Worm (Caenorhabditis elegans): Measurements from ENCODE around the gene Y57A10C.8.

Y57A10C.8 gene

DNA sequence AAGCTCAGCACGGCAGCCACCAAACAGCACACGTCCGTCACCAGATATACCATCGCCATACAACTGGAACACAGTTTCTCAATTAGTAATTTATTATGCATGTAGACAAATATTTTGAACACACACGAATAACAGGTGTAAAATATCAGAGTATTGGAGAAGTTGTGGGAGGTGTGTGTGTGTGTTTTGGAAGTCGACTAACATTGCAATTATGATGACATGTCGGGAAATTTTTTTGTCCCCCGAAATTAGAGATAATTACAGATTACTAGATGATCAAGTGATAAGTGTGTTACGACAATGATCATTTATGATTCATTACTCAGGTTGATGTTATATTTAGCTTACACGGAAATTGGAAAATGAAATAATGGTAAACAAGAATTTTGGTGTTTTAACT, at the start of gene Y57A10C.8:
Gene Y57A10C.8, minus strand, starts transcription at position 101 of the 400 bp plus-strand sequence.
- TF ChIP-seq sdc-2 (tag; optimal IDR thresholded peaks at IDR 0.05) (no peak), Y22D7AL.16 (tag; optimal IDR thresholded peaks at IDR 0.05) (no peak), unc-55 (GFP tag; optimal IDR thresholded peaks at IDR 0.05) (no peak), sox-4 (tag; optimal IDR thresholded peaks at IDR 0.05) (no peak), ceh-6 (GFP tag; optimal IDR thresholded peaks at IDR 0.05) (no peak), fkh-6 (tag; optimal IDR thresholded peaks at IDR 0.05) (no peak), pat-9 (tag; optimal IDR thresholded peaks at IDR 0.05) (no peak), hlh-15 (tag; optimal IDR thresholded peaks at IDR 0.05) (no peak), pax-1 (tag; optimal IDR thresholded peaks at IDR 0.05) (no peak)

DNA sequence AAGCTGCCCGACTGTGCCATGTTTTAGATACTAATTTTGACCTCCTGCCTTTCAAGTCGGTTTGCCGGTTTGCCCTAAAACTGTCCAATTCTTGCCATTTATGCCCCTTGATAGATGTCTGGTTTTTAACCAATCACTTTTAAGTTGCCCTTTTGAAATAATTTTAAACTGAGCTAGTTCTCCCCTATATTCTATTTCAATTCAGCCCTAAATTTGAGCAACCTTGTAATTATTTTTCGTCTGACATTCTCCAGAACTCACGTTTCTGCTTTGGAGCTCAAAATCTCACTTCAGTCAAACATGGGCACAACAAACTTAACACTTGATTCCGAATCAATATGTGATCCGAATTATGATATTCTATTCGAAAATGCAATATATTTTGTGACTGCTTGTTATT, 43.8 kb upstream of the Y57A10C.8 start, which contains the start of gene srg-17:
Gene srg-17, plus strand, starts transcription at position 301 of the 400 bp plus-strand sequence.
- TF ChIP-seq ttx-3 (tag; optimal IDR thresholded peaks at IDR 0.05) (no peak), madf-2 (tag; optimal IDR thresholded peaks at IDR 0.05) (no peak), hlh-13 (GFP tag; optimal IDR thresholded peaks at IDR 0.05) (no peak), gmeb-2 (tag; optimal IDR thresholded peaks at IDR 0.05) (no peak), pha-4 (tag; optimal IDR thresholded peaks at IDR 0.05) (no peak), unc-86 (tag; optimal IDR thresholded peaks at IDR 0.05) (no peak), ceh-18 (tag; optimal IDR thresholded peaks at IDR 0.05) (no peak)

DNA sequence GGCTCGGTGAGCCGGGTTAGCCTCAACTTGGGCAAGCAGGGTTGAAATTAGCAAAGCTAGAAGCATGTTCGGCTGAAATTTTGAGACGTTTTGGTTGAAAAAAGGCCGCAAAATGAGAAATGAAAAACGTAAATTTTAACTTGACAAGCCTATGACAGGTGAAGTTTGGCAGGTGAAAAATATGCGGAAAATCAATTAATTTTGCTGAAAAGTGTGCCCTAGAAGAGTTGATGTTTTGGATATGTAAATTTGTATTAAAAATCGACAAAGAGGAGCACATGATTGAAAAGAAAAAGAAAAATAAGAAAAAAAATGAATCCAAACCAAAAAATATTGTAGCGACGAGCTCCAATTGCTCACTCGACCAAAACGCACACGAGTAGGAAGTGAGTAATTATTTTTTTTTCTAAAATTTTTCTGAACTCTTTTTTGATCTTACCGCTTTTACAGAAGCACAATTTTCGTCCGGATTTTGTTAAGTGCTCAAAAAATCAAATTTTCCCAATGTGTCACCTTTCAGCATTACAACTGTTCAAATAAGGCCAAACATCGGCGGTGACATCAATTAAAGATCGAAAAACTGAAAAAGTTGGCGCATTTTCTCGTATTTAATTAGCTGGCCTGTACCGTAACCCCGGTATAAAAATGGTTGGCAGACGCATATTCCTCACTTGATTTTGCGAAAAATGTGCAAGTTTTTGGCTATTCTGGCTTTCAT, 41.7 kb upstream of the Y57A10C.8 start, which contains the start of the genes F15A4.5 and phat-8:
Gene F15A4.5, minus strand, starts transcription at position 101 of the 718 bp plus-strand sequence.
Gene phat-8, plus strand, starts transcription at position 668 of the 718 bp plus-strand sequence.
- TF ChIP-seq fkh-6 (tag; optimal IDR thresholded peaks at IDR 0.05) (no peak), nhr-232 (tag; optimal IDR thresholded peaks at IDR 0.05) (no peak), lim-6 (tag; optimal IDR thresholded peaks at IDR 0.05) (no peak), ama-1 (optimal IDR thresholded peaks at IDR 0.05) (no peak), unc-3 (GFP tag; conservative IDR thresholded peaks at IDR 0.05) (no peak), unc-3 (tag; optimal IDR thresholded peaks at IDR 0.05) (no peak), mec-3 (tag; optimal IDR thresholded peaks at IDR 0.05; ENCODE audit: borderline replicate concordance) (no peak), gmeb-2 (tag; optimal IDR thresholded peaks at IDR 0.05) (no peak), hlh-6 (tag; optimal IDR thresholded peaks at IDR 0.05) (no peak), madf-2 (tag; optimal IDR thresholded peaks at IDR 0.05) (no peak), fax-1 (tag; optimal IDR thresholded peaks at IDR 0.05) (no peak), fkh-10 (GFP tag; optimal IDR thresholded peaks at IDR 0.05) (no peak), odd-2 (tag; optimal IDR thresholded peaks at IDR 0.05) (no peak), ahr-1 (tag; optimal IDR thresholded peaks at IDR 0.05) (no peak), pat-9 (tag; optimal IDR thresholded peaks at IDR 0.05) (no peak), Y22D7AL.16 (tag; optimal IDR thresholded peaks at IDR 0.05) (no peak), ceh-34 (tag; optimal IDR thresholded peaks at IDR 0.05) (no peak), C08G9.2 (tag; optimal IDR thresholded peaks at IDR 0.05) (no peak), ets-4 (tag; optimal IDR thresholded peaks at IDR 0.05) (no peak), tbx-7 (tag; optimal IDR thresholded peaks at IDR 0.05) (no peak), sox-4 (tag; optimal IDR thresholded peaks at IDR 0.05) (no peak)

DNA sequence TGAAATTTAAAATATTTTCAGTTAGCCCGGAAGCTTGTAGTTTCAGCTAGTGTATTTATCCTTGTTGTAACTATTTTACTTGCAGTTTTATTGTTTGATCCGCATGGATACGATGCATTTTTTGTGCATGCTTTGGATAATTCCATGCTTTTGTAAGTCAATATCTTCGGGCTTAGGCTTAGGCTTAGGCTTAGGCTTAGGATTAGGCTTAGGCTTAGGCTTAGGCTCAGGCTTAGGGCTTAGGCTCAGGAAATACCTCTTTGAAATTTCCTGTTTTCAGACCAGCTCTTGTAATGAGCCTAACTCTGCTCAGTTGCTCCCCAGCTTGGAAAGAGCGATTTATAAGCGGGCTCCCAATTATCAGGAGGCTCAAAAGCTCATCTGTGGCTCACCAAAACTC, 37.4 kb upstream of the Y57A10C.8 start, which contains the start of gene srg-16:
Gene srg-16, plus strand, starts transcription at position 87 of the 400 bp plus-strand sequence.
- no peak for TF ChIP-seq sdc-2 (tag; optimal IDR thresholded peaks at IDR 0.05)
- no peak for TF ChIP-seq hlh-15 (tag; optimal IDR thresholded peaks at IDR 0.05)
- no peak for TF ChIP-seq ceh-24 (tag; optimal IDR thresholded peaks at IDR 0.05)
- TF ChIP-seq dve-1 (tag; optimal IDR thresholded peaks at IDR 0.05) = peak; percentile 55
- no peak for TF ChIP-seq hlh-13 (GFP tag; optimal IDR thresholded peaks at IDR 0.05)
- TF ChIP-seq tbx-7 (tag; optimal IDR thresholded peaks at IDR 0.05) = no peak
- TF ChIP-seq lin-11 (tag; optimal IDR thresholded peaks at IDR 0.05) = no peak

ce11 chrII:12465557-12465956, 35.9 kb upstream of the Y57A10C.8 start, which contains the start of gene sre-37:
Gene sre-37, plus strand, starts transcription at chrII:12465857.
- no peak for TF ChIP-seq zip-5 (tag; optimal IDR thresholded peaks at IDR 0.05)
- TF ChIP-seq fax-1 (tag; optimal IDR thresholded peaks at IDR 0.05) = no peak
- TF ChIP-seq K02D7.2 (tag; optimal IDR thresholded peaks at IDR 0.05) = no peak
- no peak for TF ChIP-seq K09A11.1 (tag; optimal IDR thresholded peaks at IDR 0.05; ENCODE audit: insufficient read depth)
- TF ChIP-seq nfya-1 (tag; optimal IDR thresholded peaks at IDR 0.05) = no peak

Measured in whole organism, late embryonic.